Fruit fly (Drosophila melanogaster): Measurements from ENCODE around the gene CG7565.

dm6 chr3L:8073872-8074271 is 17.7 kb downstream of the CG7565 start:
- TF ChIP-seq CG8478 (optimal IDR thresholded peaks at IDR 0.05) (no peak), CTCF (optimal IDR thresholded peaks at IDR 0.05) (no peak)
